Worm (Caenorhabditis elegans): ENCODE results near the gene T26E4.3.

ce11 chrV:15776651-15777050, 5.9 kb upstream of the T26E4.3 start, which contains the start of gene nhr-283:
- TF ChIP-seq unc-39 (tag; optimal IDR thresholded peaks at IDR 0.05) (no peak), nhr-28 (tag; optimal IDR thresholded peaks at IDR 0.05) (no peak), pha-4 (tag; optimal IDR thresholded peaks at IDR 0.05) (no peak), tbx-8 (GFP tag; optimal IDR thresholded peaks at IDR 0.05) (no peak), flh-1 (GFP tag; optimal IDR thresholded peaks at IDR 0.05) (no peak), elt-3 (tag; optimal IDR thresholded peaks at IDR 0.05) (no peak), snpc-4 (tag; optimal IDR thresholded peaks at IDR 0.05) (no peak), lin-13 (tag; optimal IDR thresholded peaks at IDR 0.05) (no peak), mls-2 (tag; optimal IDR thresholded peaks at IDR 0.05) (no peak), elt-1 (tag; optimal IDR thresholded peaks at IDR 0.05; ENCODE audit: borderline replicate concordance, insufficient read depth) (no peak), lsy-2 (tag; optimal IDR thresholded peaks at IDR 0.05) (no peak), unc-62 (GFP tag; optimal IDR thresholded peaks at IDR 0.05) (no peak)
